Worm (Caenorhabditis elegans) whole organism, early embryonic: Measurements from ENCODE around the gene srh-79.

Experiments used
- F13C5.2 ChIP-seq: sonication (generic microtip); optimal IDR thresholded peaks from 2 replicates; lab custom pipeline; 2017; ENCODE audit warnings: mild to moderate bottlenecking, missing genetic modification characterization, inconsistent platforms, missing compliant biosample characterization
- ama-1 ChIP-seq: fragments of 150-350 bp; optimal IDR thresholded peaks from 2 replicates; lab custom pipeline; 2014
- scrt-1 ChIP-seq: fragments of 200-800 bp; sonication (Bioruptor generic); IDR thresholded peaks from 2 replicates; pipeline ENCODE4 v1.3.6; 2022; ENCODE audit warnings: missing genetic modification characterization, missing compliant biosample characterization

ce11 chrV:7451421-7451820 is 46.1 kb upstream of the srh-79 start, which contains the start of gene try-11:
- TF ChIP-seq ama-1 (lab: Kevin White, UChicago) (no peak), scrt-1 (GFP tag; lab: Robert Waterston, UW) (no peak), F13C5.2 (tag; lab: Kevin White, UChicago) (no peak)
